Fruit fly (Drosophila melanogaster) whole organism: Measurements from ENCODE around the gene CG3081.

ENCODE experiments used
- pan ChIP-seq: fragments of >200 bp; optimal IDR thresholded peaks from 2 replicates; lab custom pipeline; 2017
- psq ChIP-seq: fragments of >200 bp; optimal IDR thresholded peaks from 2 replicates; lab custom pipeline; 2017
- usp ChIP-seq: fragments of >200 bp; optimal IDR thresholded peaks from 2 replicates; lab custom pipeline; 2017; ENCODE audit warnings: missing biosample characterization, missing genetic modification characterization, mixed read lengths

DNA sequence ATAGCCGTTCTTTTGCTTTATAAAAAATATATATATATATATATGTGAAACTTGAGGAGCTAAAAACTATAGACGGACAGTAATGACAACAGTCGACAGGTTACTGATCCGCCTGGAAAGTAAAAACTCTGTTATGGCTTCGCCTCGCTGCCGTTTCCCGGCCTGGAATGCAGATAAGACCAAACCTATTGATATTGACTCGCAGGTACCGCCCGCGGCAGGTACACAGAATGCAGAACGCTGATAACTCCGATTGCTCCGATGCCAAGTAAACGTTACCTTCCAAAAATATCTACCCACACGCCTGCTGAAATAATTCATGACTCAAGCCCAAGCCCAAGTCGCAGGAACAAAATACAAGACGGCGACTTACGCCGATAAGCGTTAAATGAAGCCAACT is 33.6 kb upstream of the CG3081 start:
- no peak for TF ChIP-seq usp
- TF ChIP-seq pan (lab: Kevin White, UChicago): no peak
- TF ChIP-seq psq (lab: Kevin White, UChicago): no peak
